Fruit fly (Drosophila melanogaster): ENCODE data around the gene CG42827.

- no peak for TF ChIP-seq CG10669 (GFP tag; optimal IDR thresholded peaks at IDR 0.05)
- no peak for TF ChIP-seq Hr39 (GFP tag; optimal IDR thresholded peaks at IDR 0.05)
These were observed 13.3 kb upstream of the CG42827 start for dm6 chr3R:23359420-23359819.
